Worm (Caenorhabditis elegans): ENCODE measurements around the gene gst-3.
A peak's percentile ranks its signal among the peaks of the same experiment; 100 is the strongest.

gst-3 gene

DNA sequence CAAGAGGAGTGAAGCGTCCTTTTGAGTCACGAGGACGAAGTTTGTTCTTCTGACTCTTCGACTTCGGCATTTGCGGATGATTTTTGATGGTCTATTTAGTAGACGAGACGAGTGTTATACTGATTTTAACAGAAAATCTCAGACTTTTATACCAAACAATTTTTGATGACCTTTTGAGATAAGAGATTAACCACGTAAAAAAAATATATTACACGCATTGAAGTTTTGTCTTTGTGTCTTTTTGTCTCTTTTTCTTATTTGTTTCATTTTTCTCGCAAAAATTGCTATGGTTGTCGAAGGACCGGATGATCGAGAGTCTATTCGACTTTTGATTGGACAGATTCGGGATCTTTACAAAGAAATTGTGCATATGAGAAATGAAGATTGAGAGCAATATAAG is 28.6 kb downstream of the gst-3 start, which contains the start of gene spch-1:
Gene spch-1 (minus strand): TSS at position 101 of the 400 bp plus-strand sequence.
- no peak for TF ChIP-seq ama-1 (optimal IDR thresholded peaks at IDR 0.05)
- no peak for TF ChIP-seq sptf-1 (tag; optimal IDR thresholded peaks at IDR 0.05)
- TF ChIP-seq vab-15 (tag; optimal IDR thresholded peaks at IDR 0.05) = no peak
- no peak for TF ChIP-seq mdl-1 (tag; optimal IDR thresholded peaks at IDR 0.05)
- TF ChIP-seq jun-1 (tag; optimal IDR thresholded peaks at IDR 0.05) = no peak
- TF ChIP-seq skn-1 (tag; optimal IDR thresholded peaks at IDR 0.05) = no peak
- no peak for TF ChIP-seq egl-27 (tag; optimal IDR thresholded peaks at IDR 0.05)
- TF ChIP-seq snu-23 (GFP tag; optimal IDR thresholded peaks at IDR 0.05) = no peak
- no peak for TF ChIP-seq efl-3 (GFP tag; optimal IDR thresholded peaks at IDR 0.05)
- no peak for TF ChIP-seq lin-13 (GFP tag; optimal IDR thresholded peaks at IDR 0.05)
- no peak for TF ChIP-seq sox-4 (tag; optimal IDR thresholded peaks at IDR 0.05)
- no peak for TF ChIP-seq fkh-8 (tag; optimal IDR thresholded peaks at IDR 0.05)
- no peak for TF ChIP-seq snpc-4 (tag; optimal IDR thresholded peaks at IDR 0.05)

DNA sequence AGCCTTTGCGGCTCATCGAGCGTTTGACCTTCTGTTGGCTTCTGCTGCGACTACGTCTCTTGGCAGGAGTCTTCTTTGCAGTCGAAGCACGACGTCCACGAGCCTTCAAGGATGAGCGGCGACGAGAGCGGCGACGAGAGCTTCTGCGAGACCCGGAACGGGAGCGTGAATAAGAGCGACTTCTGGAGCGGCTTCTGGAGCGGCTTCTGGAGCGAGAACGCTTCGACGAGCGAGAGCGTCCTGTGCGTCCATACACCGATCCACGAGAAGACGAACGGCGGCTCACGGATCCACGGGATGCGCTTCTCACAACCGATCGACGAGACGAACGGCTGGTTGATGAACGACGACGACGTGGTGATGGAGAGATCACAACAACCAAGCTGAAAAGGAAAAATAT is 29.2 kb downstream of the gst-3 start:
- TF ChIP-seq F16B12.6 (tag; optimal IDR thresholded peaks at IDR 0.05) = no peak
- no peak for TF ChIP-seq jun-1 (tag; optimal IDR thresholded peaks at IDR 0.05)
- TF ChIP-seq Y116A8C.19 (tag; optimal IDR thresholded peaks at IDR 0.05; ENCODE audit: borderline replicate concordance) = no peak
- no peak for TF ChIP-seq unc-130 (tag; optimal IDR thresholded peaks at IDR 0.05)

DNA sequence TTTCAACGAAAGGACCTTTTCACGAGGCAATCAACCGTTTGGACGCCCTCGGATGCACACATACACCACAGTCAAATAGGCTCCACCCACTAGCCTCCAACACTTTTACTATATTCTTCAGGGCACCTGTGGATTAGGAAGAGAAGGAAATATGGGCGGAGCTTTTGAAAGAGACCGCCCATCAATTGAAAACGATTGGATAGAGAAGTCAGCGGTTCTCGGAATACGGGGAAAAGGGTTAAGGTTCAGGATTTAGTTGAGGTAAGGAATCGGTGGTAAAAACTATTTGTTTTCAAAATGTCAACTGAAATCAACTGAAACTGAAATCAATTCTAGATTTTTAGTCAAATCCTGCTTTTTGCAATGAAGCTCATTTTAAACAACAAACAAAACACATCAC is 29.6 kb downstream of the gst-3 start, which contains the start of gene egl-38:
Gene egl-38 (minus strand): TSS at position 101 of the 400 bp plus-strand sequence.
- TF ChIP-seq sptf-1 (tag; optimal IDR thresholded peaks at IDR 0.05) = no peak
- TF ChIP-seq ceh-8 (GFP tag; optimal IDR thresholded peaks at IDR 0.05) = no peak
- TF ChIP-seq grh-1 (GFP tag; IDR thresholded peaks at IDR 0.05) = no peak
- TF ChIP-seq mep-1 (tag; optimal IDR thresholded peaks at IDR 0.05) = no peak
- TF ChIP-seq fos-1 (tag; optimal IDR thresholded peaks at IDR 0.05) = no peak
- no peak for TF ChIP-seq nhr-77 (tag; optimal IDR thresholded peaks at IDR 0.05)
- TF ChIP-seq rnt-1 (tag; optimal IDR thresholded peaks at IDR 0.05) = no peak
- TF ChIP-seq sup-37 (GFP tag; optimal IDR thresholded peaks at IDR 0.05) = no peak
- no peak for TF ChIP-seq C34B4.2 (tag; optimal IDR thresholded peaks at IDR 0.05)
- no peak for TF ChIP-seq sox-4 (tag; optimal IDR thresholded peaks at IDR 0.05)
- no peak for TF ChIP-seq nhr-84 (tag; optimal IDR thresholded peaks at IDR 0.05)
- TF ChIP-seq ceh-90 (tag; optimal IDR thresholded peaks at IDR 0.05) = no peak
- no peak for TF ChIP-seq unc-130 (tag; optimal IDR thresholded peaks at IDR 0.05)
- TF ChIP-seq nhr-28 (tag; optimal IDR thresholded peaks at IDR 0.05) = no peak
- TF ChIP-seq mef-2 (tag; optimal IDR thresholded peaks at IDR 0.05) = no peak
- no peak for TF ChIP-seq aly-2 (tag; optimal IDR thresholded peaks at IDR 0.05)

DNA sequence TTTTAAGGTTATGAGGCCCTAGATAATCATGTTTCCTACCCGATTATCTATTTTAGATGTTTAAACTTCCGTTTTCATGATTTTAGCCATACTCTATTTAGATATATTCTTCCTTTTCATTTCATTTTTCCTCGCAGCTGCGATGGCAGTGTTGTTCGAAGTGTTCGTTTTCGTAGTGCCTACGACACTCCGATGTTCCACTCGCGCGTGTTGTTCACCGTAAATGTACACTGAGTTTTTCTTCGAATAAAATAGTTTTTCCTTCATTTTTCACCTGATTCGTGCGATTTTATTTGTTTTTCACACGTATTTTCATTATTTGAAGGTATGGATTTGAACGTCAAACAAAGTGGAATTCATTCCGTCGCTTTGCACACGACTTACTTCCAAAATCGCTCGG is 43.2 kb downstream of the gst-3 start, which contains the start of gene dis-3:
Gene dis-3 (plus strand): TSS at position 322 of the 400 bp plus-strand sequence.
- TF ChIP-seq blmp-1 (tag; optimal IDR thresholded peaks at IDR 0.05) = peak; percentile 22
- no peak for TF ChIP-seq mef-2 (tag; optimal IDR thresholded peaks at IDR 0.05)
- TF ChIP-seq dpl-1 (GFP tag; optimal IDR thresholded peaks at IDR 0.05) = peak in 1 of 3 experiments; percentile 26
- TF ChIP-seq rnt-1 (tag; optimal IDR thresholded peaks at IDR 0.05) = peak; percentile 1
- peak; percentile 16 to 36 for TF ChIP-seq efl-1 (optimal IDR thresholded peaks at IDR 0.05)
- TF ChIP-seq efl-1 (GFP tag; optimal IDR thresholded peaks at IDR 0.05 in 1 of 2) = peak in 1 of 2 experiments; percentile 57
- no peak for TF ChIP-seq lin-15B (tag; optimal IDR thresholded peaks at IDR 0.05)
- no peak for TF ChIP-seq mdl-1 (tag; optimal IDR thresholded peaks at IDR 0.05)
- peak in 1 of 2 experiments; percentile 45 for TF ChIP-seq lin-35 (GFP tag; optimal IDR thresholded peaks at IDR 0.05)

DNA sequence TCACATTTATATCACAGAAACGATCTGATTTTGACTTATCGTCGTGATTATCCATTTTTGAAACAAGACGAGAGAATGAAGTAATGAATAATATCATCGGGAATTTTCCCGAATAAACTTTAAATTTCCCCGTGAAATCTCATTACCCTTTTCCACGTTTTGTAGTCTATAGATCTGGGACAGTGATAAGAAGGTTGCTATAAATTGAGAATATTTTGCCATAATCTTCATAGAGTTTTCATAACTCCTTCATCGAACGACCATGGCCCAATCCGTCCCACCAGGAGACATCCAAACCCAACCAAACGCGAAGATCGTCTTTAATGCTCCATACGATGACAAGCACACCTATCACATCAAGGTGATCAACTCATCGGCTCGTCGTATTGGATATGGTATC is 44.9 kb downstream of the gst-3 start, which contains the start of the genes C04G2.5 and msp-36:
Gene C04G2.5 (minus strand): TSS at position 101 of the 400 bp plus-strand sequence.
Gene msp-36 (plus strand): TSS at position 263 of the 400 bp plus-strand sequence.
- TF ChIP-seq nhr-12 (tag; optimal IDR thresholded peaks at IDR 0.05) (no peak), C34B4.2 (tag; optimal IDR thresholded peaks at IDR 0.05) (no peak), mab-9 (GFP tag; IDR thresholded peaks at IDR 0.05) (no peak), egl-13 (tag; optimal IDR thresholded peaks at IDR 0.05) (no peak), C04F5.9 (tag; optimal IDR thresholded peaks at IDR 0.05) (no peak), nhr-28 (tag; optimal IDR thresholded peaks at IDR 0.05) (no peak), lsy-2 (tag; optimal IDR thresholded peaks at IDR 0.05) (no peak), fos-1 (tag; optimal IDR thresholded peaks at IDR 0.05) (no peak), rnt-1 (tag; optimal IDR thresholded peaks at IDR 0.05) (no peak)
